Worm (Caenorhabditis elegans) whole organism, young adult: ENCODE results near the gene H03G16.5.

Source experiments
- B0035.1 ChIP-seq: sonication (generic microtip); optimal IDR thresholded peaks from 2 replicates; lab custom pipeline; 2016; ENCODE audit warnings: missing genetic modification characterization, mild to moderate bottlenecking, missing compliant biosample characterization, missing genotype, missing genetic modification reagents
- C06A6.2 ChIP-seq: fragments of 200-800 bp; sonication (Bioruptor generic); conservative IDR thresholded peaks from 2 replicates; pipeline ENCODE4 v1.3.6; 2022; ENCODE audit warnings: missing genetic modification characterization, missing compliant biosample characterization
- C17E4.6 ChIP-seq: fragments of 200-800 bp; sonication (Bioruptor generic); IDR thresholded peaks from 2 replicates; pipeline ENCODE4 v1.3.6; 2022; ENCODE audit warnings: missing genetic modification reagents, missing genetic modification characterization, missing compliant biosample characterization
- F10E7.11 ChIP-seq: sonication (generic microtip); optimal IDR thresholded peaks from 2 replicates; lab custom pipeline; 2017; ENCODE audit warnings: mild to moderate bottlenecking, missing genetic modification characterization, moderate library complexity, missing compliant biosample characterization
- F22D6.2 ChIP-seq: sonication (generic microtip); optimal IDR thresholded peaks from 2 replicates; lab custom pipeline; 2016; ENCODE audit warnings: mild to moderate bottlenecking, missing genetic modification characterization, missing compliant biosample characterization
- F33H1.4 ChIP-seq: fragments of 200-800 bp; sonication (Bioruptor generic); IDR thresholded peaks from 2 replicates; pipeline ENCODE4 v1.3.6; 2022; ENCODE audit warnings: missing genetic modification reagents, missing genetic modification characterization, missing compliant biosample characterization
- K12H6.12 ChIP-seq: fragments of 200-800 bp; sonication (Bioruptor generic); optimal IDR thresholded peaks from 2 replicates; lab custom pipeline; 2018; ENCODE audit warnings: mild to moderate bottlenecking, missing genetic modification characterization, missing compliant biosample characterization
- T07F8.4 ChIP-seq: sonication (generic microtip); optimal IDR thresholded peaks from 2 replicates; lab custom pipeline; 2016; ENCODE audit warnings: mild to moderate bottlenecking, missing genetic modification characterization, moderate library complexity, missing compliant biosample characterization
- T26A5.8 ChIP-seq: sonication (generic microtip); optimal IDR thresholded peaks from 2 replicates; lab custom pipeline; 2016; ENCODE audit warnings: missing genetic modification characterization, missing compliant biosample characterization
- Y95B8A.8 ChIP-seq: fragments of 200-800 bp; sonication (Bioruptor generic); IDR thresholded peaks from 2 replicates; pipeline ENCODE4 v1.3.6; 2022; ENCODE audit warnings: missing genetic modification reagents, missing genetic modification characterization, missing compliant biosample characterization
- ZK185.1 ChIP-seq: sonication (generic microtip); optimal IDR thresholded peaks from 2 replicates; lab custom pipeline; 2016; ENCODE audit warnings: mild to moderate bottlenecking, missing genetic modification characterization, missing compliant biosample characterization; ENCODE audit not compliant: poor library complexity, severe bottlenecking
- aptf-2 ChIP-seq: fragments of 200-800 bp; sonication (Bioruptor generic); conservative IDR thresholded peaks from 2 replicates; pipeline ENCODE4 v1.3.6; 2022; ENCODE audit warnings: missing genetic modification reagents, missing genetic modification characterization, missing compliant biosample characterization
- bed-2 ChIP-seq: fragments of 200-800 bp; sonication (Bioruptor generic); IDR thresholded peaks from 2 replicates; pipeline ENCODE4 v1.3.6; 2022; ENCODE audit warnings: missing genetic modification reagents, missing genetic modification characterization, missing compliant biosample characterization
- cebp-2 ChIP-seq: fragments of 200-800 bp; sonication (Bioruptor generic); IDR thresholded peaks from 2 replicates; pipeline ENCODE4 v1.3.6; 2022; ENCODE audit warnings: missing genetic modification characterization, missing compliant biosample characterization
- die-1 ChIP-seq: sonication (generic microtip); optimal IDR thresholded peaks from 2 replicates; lab custom pipeline; 2016; ENCODE audit warnings: missing genotype, mild to moderate bottlenecking, missing genetic modification characterization, missing compliant biosample characterization
- dpff-1 ChIP-seq: sonication (generic microtip); optimal IDR thresholded peaks from 2 replicates; lab custom pipeline; 2017; ENCODE audit warnings: mild to moderate bottlenecking, missing genetic modification characterization, missing compliant biosample characterization
- efl-1 ChIP-seq: fragments of 150-350 bp; optimal IDR thresholded peaks from 2 replicates; lab custom pipeline; 2014; ENCODE audit warnings: missing biosample characterization, missing genetic modification reagents, missing genetic modification characterization
- egl-44 ChIP-seq: fragments of 200-800 bp; sonication (Bioruptor generic); IDR thresholded peaks from 2 replicates; pipeline ENCODE4 v1.3.6; 2022; ENCODE audit warnings: missing genetic modification reagents, missing genetic modification characterization, missing compliant biosample characterization
- fkh-3 ChIP-seq: sonication (generic microtip); optimal IDR thresholded peaks from 2 replicates; lab custom pipeline; 2016; ENCODE audit warnings: mild to moderate bottlenecking, missing genetic modification characterization, missing compliant biosample characterization
- gei-17 ChIP-seq: fragments of 200-800 bp; sonication (Bioruptor generic); optimal IDR thresholded peaks from 2 replicates; lab custom pipeline; 2018; ENCODE audit warnings: mild to moderate bottlenecking, missing genetic modification characterization, missing compliant biosample characterization
- hmg-1.2 ChIP-seq: fragments of 200-800 bp; sonication (Bioruptor generic); IDR thresholded peaks from 2 replicates; pipeline ENCODE4 v1.3.6; 2022; ENCODE audit warnings: missing genetic modification reagents, missing genetic modification characterization, missing compliant biosample characterization
- hmg-20 ChIP-seq: fragments of 200-800 bp; sonication (Bioruptor generic); IDR thresholded peaks from 2 replicates; pipeline ENCODE4 v1.3.6; 2022; ENCODE audit warnings: missing genetic modification reagents, missing genetic modification characterization, missing compliant biosample characterization
- lag-1 ChIP-seq: fragments of 200-800 bp; sonication (Bioruptor generic); IDR thresholded peaks from 2 replicates; pipeline ENCODE4 v1.3.6; 2022; ENCODE audit warnings: missing genetic modification reagents, missing genetic modification characterization, missing compliant biosample characterization
- let-607 ChIP-seq, 2 experiments: fragments of 200-800 bp in 1 of 2; sonication (Bioruptor generic) in 1 of 2; sonication (generic microtip) in 1 of 2; optimal IDR thresholded peaks; 2 replicates each; lab custom pipeline; 2016 to 2018; ENCODE audit warnings: mild to moderate bottlenecking in 2 of 2, missing compliant biosample characterization in 2 of 2, missing genetic modification characterization in 2 of 2, moderate library complexity in 2 of 2, missing genotype in 1 of 2
- lsl-1 ChIP-seq: fragments of 200-800 bp; sonication (Bioruptor generic); optimal IDR thresholded peaks from 2 replicates; lab custom pipeline; 2018; ENCODE audit warnings: mild to moderate bottlenecking, missing genetic modification characterization, moderate library complexity, missing compliant biosample characterization
- madf-10 ChIP-seq: sonication (generic microtip); optimal IDR thresholded peaks from 2 replicates; lab custom pipeline; 2016; ENCODE audit warnings: mild to moderate bottlenecking, missing genetic modification characterization, missing compliant biosample characterization
- mes-4 ChIP-seq: sonication (generic microtip); optimal IDR thresholded peaks from 2 replicates; lab custom pipeline; 2016; ENCODE audit warnings: missing genotype, missing genetic modification characterization, missing compliant biosample characterization
- nfya-2 ChIP-seq: fragments of 200-800 bp; sonication (Bioruptor generic); IDR thresholded peaks from 2 replicates; pipeline ENCODE4 v1.3.6; 2022; ENCODE audit warnings: missing genetic modification reagents, missing genetic modification characterization, missing compliant biosample characterization
- nfyb-1 ChIP-seq: fragments of 200-800 bp; sonication (Bioruptor generic); IDR thresholded peaks from 2 replicates; pipeline ENCODE4 v1.3.6; 2022; ENCODE audit warnings: missing genetic modification reagents, missing genetic modification characterization, missing compliant biosample characterization
- rec-8 ChIP-seq, 2 experiments: sonication (generic microtip); optimal IDR thresholded peaks; 2 replicates each; lab custom pipeline; 2016; ENCODE audit warnings: mild to moderate bottlenecking in 2 of 2, missing genetic modification characterization in 2 of 2, missing genetic modification reagents in 2 of 2, missing genotype in 2 of 2, missing biosample characterization in 1 of 2, missing compliant biosample characterization in 1 of 2, moderate library complexity in 1 of 2
- sdz-38 ChIP-seq: sonication (generic microtip); optimal IDR thresholded peaks from 2 replicates; lab custom pipeline; 2016; ENCODE audit warnings: missing genotype, missing genetic modification characterization, missing compliant biosample characterization
- snpc-1.1 ChIP-seq: sonication (generic microtip); optimal IDR thresholded peaks from 2 replicates; lab custom pipeline; 2017; ENCODE audit warnings: missing genetic modification characterization, mild to moderate bottlenecking, missing compliant biosample characterization, antibody characterized with exemption, moderate library complexity, missing genotype, missing genetic modification reagents; ENCODE audit not compliant: insufficient read depth
- snpc-4 ChIP-seq, 5 experiments: fragments of 150-350 bp in 1 of 5; sonication (generic microtip) in 4 of 5; optimal IDR thresholded peaks; 2 replicates each; lab custom pipeline; 2014 to 2018; ENCODE audit warnings: missing genetic modification characterization in 5 of 5, missing biosample characterization in 3 of 5, antibody characterized with exemption in 2 of 5, mild to moderate bottlenecking in 2 of 5, missing compliant biosample characterization in 2 of 5, missing genotype in 2 of 5, moderate library complexity in 2 of 5, missing genetic modification reagents in 1 of 5
- somi-1 ChIP-seq: fragments of 200-800 bp; sonication (Bioruptor generic); optimal IDR thresholded peaks from 2 replicates; lab custom pipeline; 2018; ENCODE audit warnings: mild to moderate bottlenecking, missing genetic modification characterization, missing compliant biosample characterization
- tlf-1 ChIP-seq: fragments of 200-800 bp; sonication (Bioruptor generic); optimal IDR thresholded peaks from 2 replicates; lab custom pipeline; 2018; ENCODE audit warnings: mild to moderate bottlenecking, missing genetic modification characterization, missing compliant biosample characterization
- ztf-26 ChIP-seq: sonication (generic microtip); optimal IDR thresholded peaks from 2 replicates; lab custom pipeline; 2017; ENCODE audit warnings: missing genetic modification characterization, missing compliant biosample characterization

The H03G16.5 gene

ce11 chrX:15076042-15076565 lies 19.5 kb upstream of the H03G16.5 start, which contains the start of the genes H40L08.3 and H40L08.9 (continued):
- no peak for TF ChIP-seq egl-44
- no peak for TF ChIP-seq mes-4 (tag; lab: Kevin White, UChicago)
- no peak for TF ChIP-seq madf-10
- no peak for TF ChIP-seq lag-1
- 0 out of 2 replicates have a peak, but pooled peaks have one; percentile 3 for TF ChIP-seq C17E4.6 (GFP tag; lab: Robert Waterston, UW)
- no peak for TF ChIP-seq cebp-2 (GFP tag; lab: Robert Waterston, UW)
- no peak for TF ChIP-seq aptf-2 (GFP tag; lab: Robert Waterston, UW)

ce11 chrX:15075170-15075569 lies 18.5 kb upstream of the H03G16.5 start:
- no peak for TF ChIP-seq gei-17 (GFP tag; lab: Kevin White, UChicago)
- no peak for TF ChIP-seq let-607 (tag; optimal IDR thresholded peaks at IDR 0.05; lab: Kevin White, UChicago)
- no peak for TF ChIP-seq rec-8 (tag; optimal IDR thresholded peaks at IDR 0.05; lab: Kevin White, UChicago)
- TF ChIP-seq sdz-38 = no peak
- TF ChIP-seq snpc-4 (GFP tag; optimal IDR thresholded peaks at IDR 0.05; lab: Kevin White, UChicago) = no peak
- TF ChIP-seq snpc-4 (tag; optimal IDR thresholded peaks at IDR 0.05; lab: Kevin White, UChicago) = peak in 2 of 4 experiments; percentile 51 to 80
- TF ChIP-seq dpff-1 (tag; lab: Kevin White, UChicago) = no peak
- no peak for TF ChIP-seq C06A6.2
- no peak for TF ChIP-seq fkh-3 (tag; lab: Kevin White, UChicago)
- TF ChIP-seq snpc-1.1 = peak; percentile 30
- TF ChIP-seq lsl-1 (GFP tag; lab: Kevin White, UChicago) = no peak
- TF ChIP-seq hmg-20 (GFP tag; lab: Robert Waterston, UW) = no peak
- TF ChIP-seq T26A5.8 (tag; lab: Kevin White, UChicago) = no peak
- no peak for TF ChIP-seq die-1 (tag; lab: Kevin White, UChicago)
- no peak for TF ChIP-seq ZK185.1 (tag; lab: Kevin White, UChicago)
- no peak for TF ChIP-seq F33H1.4
- TF ChIP-seq bed-2 (GFP tag; lab: Robert Waterston, UW) = no peak
- no peak for TF ChIP-seq efl-1 (GFP tag; lab: Kevin White, UChicago)
- no peak for TF ChIP-seq F10E7.11 (tag; lab: Kevin White, UChicago)
- TF ChIP-seq somi-1 (GFP tag; lab: Kevin White, UChicago) = no peak
- no peak for TF ChIP-seq T07F8.4 (tag; lab: Kevin White, UChicago)
- no peak for TF ChIP-seq B0035.1 (tag; lab: Kevin White, UChicago)
- no peak for TF ChIP-seq K12H6.12 (tag; lab: Kevin White, UChicago)
- TF ChIP-seq nfyb-1 (GFP tag; lab: Robert Waterston, UW) = no peak
- TF ChIP-seq Y95B8A.8 (GFP tag; lab: Robert Waterston, UW) = 0 out of 2 replicates have a peak, but pooled peaks have one; percentile 7
- TF ChIP-seq nfya-2 (GFP tag; lab: Robert Waterston, UW) = no peak

- TF ChIP-seq F22D6.2 (tag; lab: Kevin White, UChicago) (no peak), tlf-1 (GFP tag; lab: Kevin White, UChicago) (no peak), snpc-1.1 (peak; percentile 22), hmg-1.2 (peak; percentile 35; the same call in 1 of the 2 replicates), ztf-26 (tag; lab: Kevin White, UChicago) (no peak), snpc-4 (GFP tag; optimal IDR thresholded peaks at IDR 0.05; lab: Kevin White, UChicago) (peak; percentile 29), snpc-4 (tag; optimal IDR thresholded peaks at IDR 0.05; lab: Kevin White, UChicago) (peak in 2 of 4 experiments; percentile 88 to 91)
Observed at ce11 chrX:15073479-15073878, 16.8 kb upstream of the H03G16.5 start.
